Worm (Caenorhabditis elegans) whole organism, L3 larva: ENCODE measurements around the gene cnk-1.

ENCODE experiments used
- ama-1 ChIP-seq: fragments of 150-350 bp; optimal IDR thresholded peaks from 2 replicates; lab custom pipeline; 2018
- ceh-16 ChIP-seq: sonication (generic microtip); optimal IDR thresholded peaks from 2 replicates; lab custom pipeline; 2017; ENCODE audit warnings: missing biosample characterization, missing genetic modification characterization
- ceh-28 ChIP-seq: fragments of 150-350 bp; optimal IDR thresholded peaks from 2 replicates; lab custom pipeline; 2014; ENCODE audit warnings: missing biosample characterization, missing genetic modification reagents, missing genetic modification characterization
- ceh-9 ChIP-seq: sonication (generic microtip); optimal IDR thresholded peaks from 2 replicates; lab custom pipeline; 2018; ENCODE audit warnings: missing biosample characterization, missing genetic modification characterization
- elt-2 ChIP-seq: sonication (generic microtip); optimal IDR thresholded peaks from 2 replicates; lab custom pipeline; 2016; ENCODE audit warnings: missing genetic modification reagents, mild to moderate bottlenecking, missing genetic modification characterization, missing compliant biosample characterization
- eor-1 ChIP-seq, 2 experiments: fragments of 150-350 bp; optimal IDR thresholded peaks; 2 replicates each; lab custom pipeline; 2014 to 2018; ENCODE audit warnings: missing biosample characterization in 2 of 2, missing genetic modification characterization in 2 of 2
- fkh-10 ChIP-seq: sonication (generic microtip); optimal IDR thresholded peaks from 2 replicates; lab custom pipeline; 2017; ENCODE audit warnings: missing biosample characterization, missing genetic modification reagents, missing genetic modification characterization
- jun-1 ChIP-seq: fragments of 150-350 bp; optimal IDR thresholded peaks from 2 replicates; lab custom pipeline; 2014; ENCODE audit warnings: missing biosample characterization, missing genetic modification reagents, missing genetic modification characterization
- lin-15B ChIP-seq: fragments of 150-350 bp; optimal IDR thresholded peaks from 2 replicates; lab custom pipeline; 2014; ENCODE audit warnings: missing biosample characterization, missing genetic modification characterization
- nhr-237 ChIP-seq: fragments of 150-350 bp; optimal IDR thresholded peaks from 2 replicates; lab custom pipeline; 2014; ENCODE audit warnings: missing biosample characterization, missing genetic modification characterization
- nhr-28 ChIP-seq: fragments of 150-350 bp; optimal IDR thresholded peaks from 2 replicates; lab custom pipeline; 2014; ENCODE audit warnings: missing biosample characterization, missing genetic modification characterization
- nhr-76 ChIP-seq: fragments of 150-350 bp; sonication (generic microtip); optimal IDR thresholded peaks from 5 replicates; lab custom pipeline; 2014; ENCODE audit warnings: missing biosample characterization, missing genetic modification characterization
- pha-4 ChIP-seq: fragments of 150-350 bp; optimal IDR thresholded peaks from 2 replicates; lab custom pipeline; 2014; ENCODE audit warnings: missing biosample characterization, missing genetic modification reagents, missing genetic modification characterization
- zag-1 ChIP-seq: fragments of 150-350 bp; optimal IDR thresholded peaks from 2 replicates; lab custom pipeline; 2014; ENCODE audit warnings: missing biosample characterization, missing genetic modification characterization

DNA sequence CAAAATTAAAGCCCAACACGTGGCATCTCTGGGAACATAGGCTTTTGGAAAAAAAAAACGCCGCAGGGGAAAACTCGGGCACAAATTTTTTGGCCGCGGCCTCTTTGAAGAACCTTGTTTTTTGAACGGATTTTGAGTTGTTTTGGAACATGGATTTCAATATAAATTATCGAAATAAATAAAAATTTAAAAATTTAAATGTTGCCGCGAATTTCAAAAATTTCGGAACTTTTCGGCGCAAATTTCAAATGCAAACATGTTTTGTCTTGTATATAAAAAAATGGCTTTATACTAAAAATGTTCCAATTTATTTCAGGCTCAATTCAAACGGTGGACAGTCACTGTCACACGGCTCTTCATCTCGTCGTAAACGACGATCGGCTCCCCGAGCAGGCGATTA lies 27.0 kb upstream of the cnk-1 start:
- no peak for TF ChIP-seq ceh-28 (tag; lab: Kevin White, UChicago)
- no peak for TF ChIP-seq nhr-237 (tag; lab: Kevin White, UChicago)
- no peak for TF ChIP-seq ceh-9 (tag; lab: Kevin White, UChicago)
- TF ChIP-seq nhr-76 = no peak
- TF ChIP-seq ceh-16 (tag; lab: Kevin White, UChicago) = no peak
- no peak for TF ChIP-seq eor-1 (tag; optimal IDR thresholded peaks at IDR 0.05; lab: Kevin White, UChicago)
- TF ChIP-seq ama-1 (lab: Kevin White, UChicago) = no peak
- no peak for TF ChIP-seq pha-4 (tag; lab: Kevin White, UChicago)
- no peak for TF ChIP-seq elt-2 (tag; lab: Kevin White, UChicago)
- no peak for TF ChIP-seq zag-1 (tag; lab: Kevin White, UChicago)
- TF ChIP-seq nhr-28 (tag; lab: Kevin White, UChicago) = no peak
- no peak for TF ChIP-seq lin-15B (tag; lab: Kevin White, UChicago)
- TF ChIP-seq fkh-10 (GFP tag; lab: Kevin White, UChicago) = no peak
- no peak for TF ChIP-seq jun-1
